Worm (Caenorhabditis elegans) whole organism, L1 larva: ENCODE results near the gene npa-1.
A peak's percentile ranks its signal among the peaks of the same experiment; 100 is the strongest.

Experiments
- C04F5.9 ChIP-seq: sonication (generic microtip); optimal IDR thresholded peaks from 2 replicates; lab custom pipeline; 2016; ENCODE audit warnings: missing genetic modification characterization, missing compliant biosample characterization
- alr-1 ChIP-seq: fragments of 200-800 bp; sonication (Bioruptor generic); optimal IDR thresholded peaks from 2 replicates; lab custom pipeline; 2018; ENCODE audit warnings: borderline replicate concordance, mild to moderate bottlenecking, missing genetic modification characterization, missing compliant biosample characterization
- ama-1 ChIP-seq: fragments of 150-350 bp; optimal IDR thresholded peaks from 2 replicates; lab custom pipeline; 2014
- blmp-1 ChIP-seq: fragments of 150-350 bp; optimal IDR thresholded peaks from 2 replicates; lab custom pipeline; 2014; ENCODE audit warnings: missing biosample characterization, missing genetic modification characterization
- ceh-63 ChIP-seq: fragments of 200-800 bp; sonication (Bioruptor generic); optimal IDR thresholded peaks from 2 replicates; lab custom pipeline; 2018; ENCODE audit warnings: mild to moderate bottlenecking, missing genetic modification characterization, missing compliant biosample characterization
- ceh-8 ChIP-seq: fragments of 200-800 bp; sonication (Bioruptor generic); optimal IDR thresholded peaks from 2 replicates; lab custom pipeline; 2018; ENCODE audit warnings: mild to moderate bottlenecking, missing genetic modification characterization, moderate library complexity, missing compliant biosample characterization
- ceh-82 ChIP-seq, 3 experiments: fragments of 150-350 bp in 1 of 3; sonication (generic microtip) in 2 of 3; optimal IDR thresholded peaks; 2 replicates each; lab custom pipeline; 2014 to 2017; ENCODE audit warnings: missing biosample characterization in 3 of 3, missing genetic modification characterization in 3 of 3
- ceh-88 ChIP-seq: fragments of 200-800 bp; sonication (Bioruptor generic); IDR thresholded peaks from 2 replicates; pipeline ENCODE4 v1.3.6; 2022; ENCODE audit warnings: missing genetic modification characterization, missing compliant biosample characterization
- ceh-90 ChIP-seq: sonication (generic microtip); optimal IDR thresholded peaks from 2 replicates; lab custom pipeline; 2016; ENCODE audit warnings: missing genetic modification characterization, missing compliant biosample characterization
- dpl-1 ChIP-seq, 3 experiments: fragments of 150-350 bp in 2 of 3; sonication (generic microtip) in 1 of 3; optimal IDR thresholded peaks; 2 replicates each; lab custom pipeline; 2014 to 2017; ENCODE audit warnings: missing biosample characterization in 3 of 3, missing genetic modification characterization in 3 of 3, missing genetic modification reagents in 3 of 3
- dsc-1 ChIP-seq: sonication (generic microtip); optimal IDR thresholded peaks from 2 replicates; lab custom pipeline; 2016; ENCODE audit warnings: mild to moderate bottlenecking, missing genetic modification characterization, missing compliant biosample characterization
- egl-13 ChIP-seq: sonication (generic microtip); optimal IDR thresholded peaks from 2 replicates; lab custom pipeline; 2016; ENCODE audit warnings: missing genotype, missing genetic modification reagents, missing genetic modification characterization, missing compliant biosample characterization
- elt-3 ChIP-seq, 6 experiments: fragments of 150-350 bp in 1 of 6; sonication (generic microtip); optimal IDR thresholded peaks; 2 replicates each; lab custom pipeline; 2017 to 2018; ENCODE audit warnings: missing biosample characterization in 6 of 6, missing genetic modification characterization in 6 of 6, inconsistent platforms in 1 of 6
- ets-5 ChIP-seq: fragments of 200-800 bp; sonication (Bioruptor generic); IDR thresholded peaks from 2 replicates; pipeline ENCODE4 v1.3.6; 2022; ENCODE audit warnings: missing genetic modification characterization, missing compliant biosample characterization
- fkh-10 ChIP-seq: sonication (generic microtip); optimal IDR thresholded peaks from 2 replicates; lab custom pipeline; 2017; ENCODE audit warnings: missing biosample characterization, missing genetic modification reagents, missing genetic modification characterization
- fkh-4 ChIP-seq: sonication (generic microtip); optimal IDR thresholded peaks from 2 replicates; lab custom pipeline; 2016; ENCODE audit warnings: missing compliant biosample characterization, missing genetic modification characterization, borderline replicate concordance
- fkh-8 ChIP-seq: sonication (generic microtip); optimal IDR thresholded peaks from 2 replicates; lab custom pipeline; 2016; ENCODE audit warnings: mild to moderate bottlenecking, missing genetic modification characterization, missing compliant biosample characterization
- fos-1 ChIP-seq: fragments of 150-350 bp; optimal IDR thresholded peaks from 2 replicates; lab custom pipeline; 2014; ENCODE audit warnings: missing biosample characterization, missing genetic modification characterization
- grh-1 ChIP-seq: fragments of 200-800 bp; sonication (Bioruptor generic); IDR thresholded peaks from 2 replicates; pipeline ENCODE4 v1.3.6; 2022; ENCODE audit warnings: missing genetic modification reagents, missing genetic modification characterization, missing compliant biosample characterization
- hlh-17 ChIP-seq: fragments of 200-800 bp; sonication (Bioruptor generic); optimal IDR thresholded peaks from 2 replicates; lab custom pipeline; 2018; ENCODE audit warnings: missing genetic modification characterization, mild to moderate bottlenecking, missing compliant biosample characterization, moderate library complexity, borderline replicate concordance
- hlh-4 ChIP-seq: sonication (generic microtip); optimal IDR thresholded peaks from 2 replicates; lab custom pipeline; 2016; ENCODE audit warnings: mild to moderate bottlenecking, missing genetic modification characterization, missing compliant biosample characterization
- hpl-2 ChIP-seq: fragments of 150-350 bp; optimal IDR thresholded peaks from 2 replicates; lab custom pipeline; 2014; ENCODE audit warnings: missing biosample characterization, missing genetic modification reagents, missing genetic modification characterization
- jun-1 ChIP-seq: fragments of 150-350 bp; optimal IDR thresholded peaks from 2 replicates; lab custom pipeline; 2014; ENCODE audit warnings: missing biosample characterization, missing genetic modification reagents, missing genetic modification characterization
- lin-14 ChIP-seq: fragments of 200-800 bp; sonication (Bioruptor generic); optimal IDR thresholded peaks from 2 replicates; lab custom pipeline; 2018; ENCODE audit warnings: mild to moderate bottlenecking, missing genetic modification characterization, moderate library complexity, missing compliant biosample characterization
- lin-35 ChIP-seq, 2 experiments: fragments of 150-350 bp; optimal IDR thresholded peaks; 2 replicates each; lab custom pipeline; 2014; ENCODE audit warnings: missing biosample characterization in 2 of 2, missing genetic modification characterization in 2 of 2, missing genetic modification reagents in 2 of 2
- lir-3 ChIP-seq: sonication (generic microtip); optimal IDR thresholded peaks from 2 replicates; lab custom pipeline; 2016; ENCODE audit warnings: mild to moderate bottlenecking, missing genetic modification characterization, moderate library complexity, missing compliant biosample characterization; ENCODE audit not compliant: poor library complexity
- lsy-2 ChIP-seq, 2 experiments: fragments of 150-350 bp; optimal IDR thresholded peaks; 2 replicates each; lab custom pipeline; 2014; ENCODE audit warnings: missing biosample characterization in 2 of 2, missing genetic modification characterization in 2 of 2
- mab-9 ChIP-seq: fragments of 200-800 bp; sonication (Bioruptor generic); IDR thresholded peaks from 2 replicates; pipeline ENCODE4 v1.3.6; 2022; ENCODE audit warnings: missing genetic modification reagents, missing genetic modification characterization, missing compliant biosample characterization
- mdl-1 ChIP-seq, 2 experiments: fragments of 150-350 bp; optimal IDR thresholded peaks; 2 replicates each; lab custom pipeline; 2014 to 2017; ENCODE audit warnings: missing biosample characterization in 2 of 2, missing genetic modification characterization in 2 of 2, inconsistent platforms in 1 of 2
- mep-1 ChIP-seq: fragments of 150-350 bp; optimal IDR thresholded peaks from 2 replicates; lab custom pipeline; 2014; ENCODE audit warnings: missing biosample characterization, missing genetic modification characterization
- nhr-11 ChIP-seq: fragments of 150-350 bp; optimal IDR thresholded peaks from 2 replicates; lab custom pipeline; 2014; ENCODE audit warnings: missing biosample characterization, missing genetic modification characterization
- nhr-19 ChIP-seq: fragments of 200-800 bp; sonication (Bioruptor generic); conservative IDR thresholded peaks from 2 replicates; pipeline ENCODE4 v1.3.6; 2022; ENCODE audit warnings: missing genetic modification characterization, missing compliant biosample characterization
- nhr-20 ChIP-seq: sonication (generic microtip); optimal IDR thresholded peaks from 2 replicates; lab custom pipeline; 2016; ENCODE audit warnings: mild to moderate bottlenecking, missing genetic modification characterization, missing compliant biosample characterization
- nhr-28 ChIP-seq: fragments of 150-350 bp; optimal IDR thresholded peaks from 2 replicates; lab custom pipeline; 2014; ENCODE audit warnings: missing biosample characterization, missing genetic modification characterization
- nhr-77 ChIP-seq: fragments of 150-350 bp; optimal IDR thresholded peaks from 2 replicates; lab custom pipeline; 2014; ENCODE audit warnings: missing biosample characterization, missing genetic modification characterization
- nhr-85 ChIP-seq: sonication (generic microtip); peaks from one replicate; lab custom pipeline; 2016; ENCODE audit warnings: missing genetic modification characterization, inconsistent platforms, missing compliant biosample characterization
- nhr-90 ChIP-seq: sonication (generic microtip); optimal IDR thresholded peaks from 2 replicates; lab custom pipeline; 2016; ENCODE audit warnings: mild to moderate bottlenecking, missing genetic modification characterization, missing compliant biosample characterization; ENCODE audit not compliant: poor library complexity
- pag-3 ChIP-seq: sonication (generic microtip); optimal IDR thresholded peaks from 2 replicates; lab custom pipeline; 2017; ENCODE audit warnings: missing genetic modification characterization, mild to moderate bottlenecking, missing compliant biosample characterization, antibody characterized with exemption, borderline replicate concordance; ENCODE audit not compliant: insufficient read depth
- pqm-1 ChIP-seq: sonication (generic microtip); optimal IDR thresholded peaks from 3 replicates; lab custom pipeline; 2017; ENCODE audit warnings: missing biosample characterization, missing genetic modification characterization
- rnt-1 ChIP-seq: sonication (generic microtip); optimal IDR thresholded peaks from 2 replicates; lab custom pipeline; 2016; ENCODE audit warnings: mild to moderate bottlenecking, missing genetic modification characterization, moderate library complexity, missing compliant biosample characterization
- skn-1 ChIP-seq: fragments of 150-350 bp; optimal IDR thresholded peaks from 2 replicates; lab custom pipeline; 2014; ENCODE audit warnings: missing biosample characterization, missing genetic modification characterization
- sptf-1 ChIP-seq: fragments of 150-350 bp; optimal IDR thresholded peaks from 2 replicates; lab custom pipeline; 2014; ENCODE audit warnings: missing biosample characterization, missing genetic modification characterization
- sup-37 ChIP-seq: fragments of 200-800 bp; sonication (Bioruptor generic); optimal IDR thresholded peaks from 2 replicates; lab custom pipeline; 2018; ENCODE audit warnings: mild to moderate bottlenecking, missing genetic modification characterization, missing compliant biosample characterization
- tbx-2 ChIP-seq: sonication (generic microtip); optimal IDR thresholded peaks from 2 replicates; lab custom pipeline; 2016; ENCODE audit warnings: missing genetic modification characterization, missing compliant biosample characterization
- tlp-1 ChIP-seq: fragments of 150-350 bp; optimal IDR thresholded peaks from 2 replicates; lab custom pipeline; 2014; ENCODE audit warnings: missing biosample characterization, missing genetic modification characterization
- unc-130 ChIP-seq: fragments of 150-350 bp; optimal IDR thresholded peaks from 2 replicates; lab custom pipeline; 2017; ENCODE audit warnings: missing biosample characterization, missing genetic modification characterization, inconsistent platforms
- unc-98 ChIP-seq: fragments of 200-800 bp; sonication (Bioruptor generic); IDR thresholded peaks from 2 replicates; pipeline ENCODE4 v1.3.6; 2022; ENCODE audit warnings: missing genetic modification characterization, missing compliant biosample characterization
- xbp-1 ChIP-seq: sonication (generic microtip); optimal IDR thresholded peaks from 2 replicates; lab custom pipeline; 2016; ENCODE audit warnings: missing genetic modification characterization, missing compliant biosample characterization
- zag-1 ChIP-seq: fragments of 150-350 bp; optimal IDR thresholded peaks from 2 replicates; lab custom pipeline; 2014; ENCODE audit warnings: missing biosample characterization, missing genetic modification characterization
- zip-4 ChIP-seq: fragments of 200-800 bp; sonication (Bioruptor generic); optimal IDR thresholded peaks from 2 replicates; lab custom pipeline; 2018; ENCODE audit warnings: mild to moderate bottlenecking, missing genetic modification characterization, moderate library complexity, missing compliant biosample characterization
- ztf-11 ChIP-seq, 2 experiments: sonication (generic microtip); optimal IDR thresholded peaks; 2 replicates each; lab custom pipeline; 2016 to 2017; ENCODE audit warnings: missing genetic modification characterization in 2 of 2, missing biosample characterization in 1 of 2, missing compliant biosample characterization in 1 of 2
- ztf-4 ChIP-seq: fragments of 150-350 bp; optimal IDR thresholded peaks from 2 replicates; lab custom pipeline; 2014; ENCODE audit warnings: missing biosample characterization, missing genetic modification characterization

Gene npa-1

ce11 chrV:7084612-7085139, 9.1 kb downstream of the npa-1 start, which contains the start of gene mys-1:
Gene mys-1 (minus strand): TSS chrV:7084662.
- TF ChIP-seq tlp-1 (tag; lab: Kevin White, UChicago) (no peak), hlh-4 (tag; lab: Kevin White, UChicago) (no peak), ztf-11 (tag; optimal IDR thresholded peaks at IDR 0.05; lab: Kevin White, UChicago) (peak in 1 of 2 experiments; percentile 81), ceh-88 (GFP tag; lab: Robert Waterston, UW) (no peak), nhr-19 (GFP tag; lab: Robert Waterston, UW) (peak; percentile 69), egl-13 (peak; percentile 68), lsy-2 (tag; optimal IDR thresholded peaks at IDR 0.05; lab: Kevin White, UChicago) (peak; percentile 48 to 54), pag-3 (no peak), sup-37 (GFP tag; lab: Kevin White, UChicago) (no peak), nhr-11 (tag; lab: Kevin White, UChicago) (no peak), dsc-1 (tag; lab: Kevin White, UChicago) (peak; percentile 72), ceh-8 (GFP tag; lab: Kevin White, UChicago) (peak; percentile 36), mab-9 (no peak), skn-1 (tag; lab: Kevin White, UChicago) (peak; percentile 47), mdl-1 (tag; optimal IDR thresholded peaks at IDR 0.05; lab: Kevin White, UChicago) (peak in 1 of 2 experiments; percentile 21), ama-1 (lab: Kevin White, UChicago) (no peak), zip-4 (no peak), nhr-77 (tag; lab: Kevin White, UChicago) (no peak), zag-1 (no peak), ceh-63 (GFP tag; lab: Kevin White, UChicago) (no peak), fos-1 (no peak), tbx-2 (tag; lab: Kevin White, UChicago) (peak; percentile 84), xbp-1 (tag; lab: Kevin White, UChicago) (peak; percentile 77), ceh-82 (tag; optimal IDR thresholded peaks at IDR 0.05; lab: Kevin White, UChicago) (peak; percentile 31 to 41 (median 35)), nhr-28 (tag; lab: Kevin White, UChicago) (no peak), dpl-1 (GFP tag; optimal IDR thresholded peaks at IDR 0.05; lab: Kevin White, UChicago) (peak; percentile 86 to 94 (median 90)), lin-35 (GFP tag; optimal IDR thresholded peaks at IDR 0.05; lab: Kevin White, UChicago) (peak; percentile 95), unc-98 (GFP tag; lab: Robert Waterston, UW) (peak; percentile 46; the same call in 1 of the 2 replicates), fkh-10 (GFP tag; lab: Kevin White, UChicago) (no peak), nhr-85 (tag; lab: Kevin White, UChicago) (peak; percentile 88), ets-5 (GFP tag; lab: Robert Waterston, UW) (no peak), pqm-1 (tag; lab: Kevin White, UChicago) (no peak), nhr-90 (peak; percentile 84), lin-14 (GFP tag; lab: Kevin White, UChicago) (peak; percentile 72), hlh-17 (no peak), nhr-20 (peak; percentile 83), rnt-1 (tag; lab: Kevin White, UChicago) (peak; percentile 97), ztf-4 (no peak), grh-1 (GFP tag; lab: Robert Waterston, UW) (no peak), lir-3 (peak; percentile 89), alr-1 (tag; lab: Kevin White, UChicago) (no peak), fkh-8 (tag; lab: Kevin White, UChicago) (peak; percentile 52), jun-1 (peak; percentile 10), ceh-90 (tag; lab: Kevin White, UChicago) (peak; percentile 89), fkh-4 (peak; percentile 72), hpl-2 (GFP tag; lab: Kevin White, UChicago) (no peak), blmp-1 (tag; lab: Kevin White, UChicago) (no peak), unc-130 (no peak), elt-3 (tag; optimal IDR thresholded peaks at IDR 0.05; lab: Kevin White, UChicago) (no peak), mep-1 (peak; percentile 54), sptf-1 (tag; lab: Kevin White, UChicago) (no peak), C04F5.9 (tag; lab: Kevin White, UChicago) (peak; percentile 39)
